Fruit fly (Drosophila melanogaster) whole organism, embryonic: ENCODE results near the gene Npc2a.

ENCODE experiments used
- ATbp ChIP-seq: fragments of 200-800 bp; sonication (Bioruptor generic); optimal IDR thresholded peaks from 2 replicates; lab custom pipeline; 2017; ENCODE audit warnings: missing biosample characterization, mild to moderate bottlenecking, missing genetic modification characterization, missing genetic modification reagents
- Awh ChIP-seq: fragments of 200-800 bp; sonication (Bioruptor generic); IDR thresholded peaks from 2 replicates; pipeline ENCODE4, ENCODE4 v1.3.6; 2022; ENCODE audit warnings: missing biosample characterization, missing genetic modification characterization
- B-H1 ChIP-seq: fragments of 200-800 bp; sonication (Bioruptor generic); IDR thresholded peaks from 3 replicates; pipeline ENCODE4 v1.3.6; 2022; ENCODE audit warnings: missing biosample characterization, missing genetic modification characterization
- BEAF-32 ChIP-seq: fragments of 200-800 bp; sonication (Bioruptor generic); optimal IDR thresholded peaks from 3 replicates; lab custom pipeline; 2017; ENCODE audit warnings: missing biosample characterization, missing genetic modification characterization, mild to moderate bottlenecking, moderate library complexity, missing genetic modification reagents
- CG10959 ChIP-seq: fragments of 200-800 bp; sonication (Bioruptor generic); IDR thresholded peaks from 2 replicates; pipeline ENCODE4 v1.3.6; 2022; ENCODE audit warnings: missing biosample characterization, missing genetic modification characterization
- CG12391 ChIP-seq: fragments of 200-800 bp; sonication (Bioruptor generic); optimal IDR thresholded peaks from 3 replicates; lab custom pipeline; 2018; ENCODE audit warnings: missing biosample characterization, mild to moderate bottlenecking, missing genetic modification characterization, moderate library complexity
- CG17385 ChIP-seq: fragments of 200-800 bp; sonication (Bioruptor generic); optimal IDR thresholded peaks from 3 replicates; lab custom pipeline; 2018; ENCODE audit warnings: missing biosample characterization, mild to moderate bottlenecking, missing genetic modification characterization
- CG18599 ChIP-seq: fragments of 200-800 bp; sonication (Bioruptor generic); optimal IDR thresholded peaks from 3 replicates; lab custom pipeline; 2017; ENCODE audit warnings: missing biosample characterization, missing genetic modification characterization, mild to moderate bottlenecking, moderate library complexity, missing genetic modification reagents
- CG2116 ChIP-seq: fragments of 200-800 bp; sonication (Bioruptor generic); optimal IDR thresholded peaks from 3 replicates; lab custom pipeline; 2018; ENCODE audit warnings: missing biosample characterization, mild to moderate bottlenecking, missing genetic modification characterization
- CG33557 ChIP-seq: fragments of 200-800 bp; sonication (Bioruptor generic); optimal IDR thresholded peaks from 2 replicates; lab custom pipeline; 2019; ENCODE audit warnings: missing biosample characterization, mild to moderate bottlenecking, missing genetic modification characterization, moderate library complexity
- CG5953 ChIP-seq: fragments of 200-800 bp; sonication (Bioruptor generic); IDR thresholded peaks from 2 replicates; pipeline ENCODE4 v1.3.6; 2022; ENCODE audit warnings: missing biosample characterization, missing genetic modification characterization
- CG8089 ChIP-seq: fragments of 200-800 bp; sonication (Bioruptor generic); optimal IDR thresholded peaks from 3 replicates; lab custom pipeline; 2016; ENCODE audit warnings: missing biosample characterization, missing genetic modification characterization
- CG8281 ChIP-seq: fragments of 200-800 bp; sonication (Bioruptor generic); optimal IDR thresholded peaks from 2 replicates; lab custom pipeline; 2018; ENCODE audit warnings: missing biosample characterization, mild to moderate bottlenecking, missing genetic modification characterization, moderate library complexity
- CG8924 ChIP-seq: fragments of 200-800 bp; optimal IDR thresholded peaks from 3 replicates; lab custom pipeline; 2019; ENCODE audit warnings: missing biosample characterization, mild to moderate bottlenecking, missing genetic modification characterization, moderate library complexity
- CrebB ChIP-seq: fragments of 200-800 bp; sonication (Bioruptor generic); optimal IDR thresholded peaks from 3 replicates; lab custom pipeline; 2018; ENCODE audit warnings: missing biosample characterization, mild to moderate bottlenecking, missing genetic modification characterization
- Dbx ChIP-seq: fragments of 200-800 bp; sonication (Bioruptor generic); IDR thresholded peaks from 3 replicates; pipeline ENCODE4 v1.3.6; 2022; ENCODE audit warnings: missing biosample characterization, missing genetic modification characterization
- Dip3 ChIP-seq: fragments of 200-800 bp; sonication (Bioruptor generic); optimal IDR thresholded peaks from 3 replicates; lab custom pipeline; 2016; ENCODE audit warnings: missing biosample characterization, missing genetic modification characterization
- Ets65A ChIP-seq: fragments of 200-800 bp; sonication (Bioruptor generic); peaks from one replicate; lab custom pipeline; 2016; ENCODE audit warnings: missing biosample characterization, missing genetic modification characterization
- Fer3 ChIP-seq: fragments of 200-800 bp; sonication (Bioruptor generic); optimal IDR thresholded peaks from 2 replicates; lab custom pipeline; 2018; ENCODE audit warnings: missing biosample characterization, mild to moderate bottlenecking, missing genetic modification characterization, moderate library complexity
- HLH3B ChIP-seq: fragments of 200-800 bp; sonication (Bioruptor generic); IDR thresholded peaks from 2 replicates; pipeline ENCODE4 v1.3.6; 2022; ENCODE audit warnings: missing biosample characterization, missing genetic modification characterization
- Hmr ChIP-seq: fragments of 200-800 bp; sonication (Bioruptor generic); optimal IDR thresholded peaks from 3 replicates; lab custom pipeline; 2017; ENCODE audit warnings: mild to moderate bottlenecking, missing biosample characterization, missing genetic modification reagents, missing genetic modification characterization
- Hr51 ChIP-seq, 2 experiments: fragments of 200-800 bp; sonication (Bioruptor generic); optimal IDR thresholded peaks; 2 replicates in 1 of 2; 3 replicates in 1 of 2; lab custom pipeline; 2016 to 2018; ENCODE audit warnings: missing biosample characterization in 2 of 2, missing genetic modification characterization in 2 of 2, mild to moderate bottlenecking in 1 of 2, moderate library complexity in 1 of 2
- Lpt ChIP-seq: fragments of >200 bp; optimal IDR thresholded peaks from 2 replicates; lab custom pipeline; 2018; ENCODE audit warnings: missing biosample characterization, missing genetic modification characterization
- Myb ChIP-seq: fragments of 200-800 bp; sonication (Bioruptor generic); optimal IDR thresholded peaks from 2 replicates; lab custom pipeline; 2016; ENCODE audit warnings: missing biosample characterization, missing genetic modification characterization
- Oaz ChIP-seq: fragments of 200-800 bp; sonication (Bioruptor generic); IDR thresholded peaks from 2 replicates; pipeline ENCODE4 v1.3.6; 2022; ENCODE audit warnings: missing biosample characterization, missing genetic modification characterization
- Oli ChIP-seq: fragments of 200-800 bp; sonication (Bioruptor generic); optimal IDR thresholded peaks from 2 replicates; lab custom pipeline; 2018; ENCODE audit warnings: missing biosample characterization, mild to moderate bottlenecking, missing genetic modification characterization, moderate library complexity
- Ravus ChIP-seq: fragments of 200-800 bp; sonication (Bioruptor generic); IDR thresholded peaks from 2 replicates; pipeline ENCODE4 v1.3.6; 2022; ENCODE audit warnings: missing biosample characterization, missing genetic modification characterization
- Rx ChIP-seq: fragments of 200-800 bp; sonication (Bioruptor generic); IDR thresholded peaks from 2 replicates; pipeline ENCODE4 v1.3.6; 2022; ENCODE audit warnings: missing biosample characterization, missing genetic modification characterization
- Sox100B ChIP-seq: fragments of 200-800 bp; sonication (Bioruptor generic); optimal IDR thresholded peaks from 3 replicates; lab custom pipeline; 2018; ENCODE audit warnings: missing biosample characterization, mild to moderate bottlenecking, missing genetic modification characterization
- Sox102F ChIP-seq: fragments of 200-800 bp; sonication (Bioruptor generic); optimal IDR thresholded peaks from 2 replicates; lab custom pipeline; 2018; ENCODE audit warnings: missing biosample characterization, mild to moderate bottlenecking, missing genetic modification characterization, moderate library complexity
- Sry-β ChIP-seq: fragments of 200-800 bp; sonication (Bioruptor generic); optimal IDR thresholded peaks from 2 replicates; lab custom pipeline; 2018; ENCODE audit warnings: missing biosample characterization, mild to moderate bottlenecking, missing genetic modification characterization, moderate library complexity
- br ChIP-seq: fragments of >200 bp; optimal IDR thresholded peaks from 2 replicates; lab custom pipeline; 2017
- ci ChIP-seq: fragments of 200-800 bp; sonication (Bioruptor generic); IDR thresholded peaks from 3 replicates; pipeline ENCODE4 v1.3.6; 2022; ENCODE audit warnings: missing biosample characterization, missing genetic modification characterization
- croc ChIP-seq: fragments of 200-800 bp; sonication (Bioruptor generic); conservative IDR thresholded peaks from 3 replicates; pipeline ENCODE4 v1.3.6; 2022; ENCODE audit warnings: missing biosample characterization, missing genetic modification characterization
- crol ChIP-seq: fragments of 200-800 bp; sonication (Bioruptor generic); IDR thresholded peaks from 2 replicates; pipeline ENCODE4 v1.3.6; 2022; ENCODE audit warnings: missing biosample characterization, missing genetic modification characterization
- danr ChIP-seq: fragments of 200-800 bp; sonication (Bioruptor generic); IDR thresholded peaks from 2 replicates; pipeline ENCODE4 v1.3.6; 2022; ENCODE audit warnings: missing biosample characterization, missing genetic modification characterization
- dmrt99B ChIP-seq: fragments of 200-800 bp; sonication (Bioruptor generic); optimal IDR thresholded peaks from 2 replicates; lab custom pipeline; 2018; ENCODE audit warnings: missing biosample characterization, mild to moderate bottlenecking, missing genetic modification characterization, moderate library complexity
- dpn ChIP-seq, 2 experiments: fragments of 200-800 bp; sonication (Bioruptor generic); optimal IDR thresholded peaks; 3 replicates each; lab custom pipeline; 2016; ENCODE audit warnings: missing biosample characterization in 2 of 2, missing genetic modification characterization in 2 of 2
- dysf ChIP-seq: fragments of 200-800 bp; sonication (Bioruptor generic); IDR thresholded peaks from 3 replicates; pipeline ENCODE4 v1.3.6; 2022; ENCODE audit warnings: missing biosample characterization, missing genetic modification characterization
- en ChIP-seq: fragments of 200-800 bp; sonication (Bioruptor generic); optimal IDR thresholded peaks from 2 replicates; lab custom pipeline; 2016; ENCODE audit warnings: missing biosample characterization, missing genetic modification characterization
- ewg ChIP-seq: fragments of 200-800 bp; sonication (Bioruptor generic); optimal IDR thresholded peaks from 3 replicates; lab custom pipeline; 2017; ENCODE audit warnings: mild to moderate bottlenecking, missing biosample characterization, missing genetic modification reagents, missing genetic modification characterization
- gem ChIP-seq: fragments of 200-800 bp; sonication (Bioruptor generic); optimal IDR thresholded peaks from 2 replicates; lab custom pipeline; 2019; ENCODE audit warnings: missing biosample characterization, mild to moderate bottlenecking, missing genetic modification characterization, moderate library complexity
- h ChIP-seq: fragments of >200 bp; optimal IDR thresholded peaks from 2 replicates; lab custom pipeline; 2017
- kah ChIP-seq: fragments of 200-800 bp; sonication (Bioruptor generic); optimal IDR thresholded peaks from 2 replicates; lab custom pipeline; 2018; ENCODE audit warnings: missing biosample characterization, mild to moderate bottlenecking, missing genetic modification characterization
- lmd ChIP-seq: fragments of 200-800 bp; sonication (Bioruptor generic); IDR thresholded peaks from 2 replicates; pipeline ENCODE4 v1.3.6; 2022; ENCODE audit warnings: missing biosample characterization, missing genetic modification characterization
- sima ChIP-seq: fragments of 200-800 bp; sonication (Bioruptor generic); optimal IDR thresholded peaks from 2 replicates; lab custom pipeline; 2016; ENCODE audit warnings: missing biosample characterization, missing genetic modification characterization
- sisA ChIP-seq: fragments of 200-800 bp; sonication (Bioruptor generic); IDR thresholded peaks from 2 replicates; pipeline ENCODE4 v1.3.6; 2022; ENCODE audit warnings: missing biosample characterization, missing genetic modification characterization
- slbo ChIP-seq: fragments of 200-800 bp; sonication (Bioruptor generic); IDR thresholded peaks from 2 replicates; pipeline ENCODE4 v1.3.6; 2022; ENCODE audit warnings: missing biosample characterization, missing genetic modification characterization
- tna ChIP-seq: fragments of 200-800 bp; sonication (Bioruptor generic); IDR thresholded peaks from 2 replicates; pipeline ENCODE4 v1.3.6; 2022; ENCODE audit warnings: missing biosample characterization, missing genetic modification characterization; ENCODE audit not compliant: partially characterized antibody
- twi ChIP-seq: fragments of 200-800 bp; optimal IDR thresholded peaks from 2 replicates; lab custom pipeline; 2019; ENCODE audit warnings: missing biosample characterization, mild to moderate bottlenecking, missing genetic modification characterization, moderate library complexity
- vvl ChIP-seq: fragments of 200-800 bp; sonication (Bioruptor generic); IDR thresholded peaks from 2 replicates; pipeline ENCODE4 v1.3.6; 2022; ENCODE audit warnings: missing biosample characterization, missing genetic modification characterization
- zfh1 ChIP-seq: fragments of 200-800 bp; sonication (Bioruptor generic); IDR thresholded peaks from 3 replicates; pipeline ENCODE4 v1.3.6; 2022; ENCODE audit warnings: missing biosample characterization, missing genetic modification characterization

Gene Npc2a

DNA sequence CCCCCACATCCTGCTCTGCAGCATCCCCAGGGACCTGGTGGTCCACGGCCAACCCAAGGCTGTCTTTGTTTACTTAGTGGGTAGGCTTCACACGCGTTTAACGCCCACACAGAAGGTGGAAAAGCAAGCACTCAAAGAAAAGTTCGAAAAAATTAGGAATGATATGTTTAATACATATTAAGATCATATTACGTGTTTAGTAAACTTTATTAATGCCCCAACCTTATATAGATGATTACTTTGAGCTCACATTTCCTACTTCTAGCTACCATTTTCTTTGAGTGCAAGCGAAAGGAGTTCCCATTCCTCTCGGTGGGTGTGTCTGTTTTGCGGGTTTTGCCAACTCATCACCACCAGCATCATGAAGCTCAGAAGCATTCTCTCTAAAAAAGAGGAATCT lies 28.7 kb upstream of the Npc2a start (continued):
- peak; percentile 31 for TF ChIP-seq CG12391
- no peak for TF ChIP-seq dpn (GFP tag; optimal IDR thresholded peaks at IDR 0.05; lab: Kevin White, UChicago)
- TF ChIP-seq br (lab: Kevin White, UChicago) = no peak
- peak; percentile 16 for TF ChIP-seq CG8924 (tag; lab: Kevin White, UChicago)
- TF ChIP-seq B-H1 (GFP tag; lab: Robert Waterston, UW) = no peak
- TF ChIP-seq CG33557 (GFP tag; lab: Kevin White, UChicago) = no peak
- TF ChIP-seq Hr51 (GFP tag; optimal IDR thresholded peaks at IDR 0.05; lab: Kevin White, UChicago) = no peak
- peak; percentile 22 for TF ChIP-seq Hmr (GFP tag; lab: Kevin White, UChicago)
- no peak for TF ChIP-seq sima (GFP tag; lab: Kevin White, UChicago)
- TF ChIP-seq Sry-β = no peak
- TF ChIP-seq CrebB (tag; lab: Kevin White, UChicago) = peak; percentile 4
- no peak for TF ChIP-seq Myb (GFP tag; lab: Kevin White, UChicago)
- TF ChIP-seq Sox100B = no peak
- TF ChIP-seq dysf (GFP tag; lab: Robert Waterston, UW) = peak; percentile 23; the same call in 1 of the 3 replicates
- TF ChIP-seq Sox102F (GFP tag; lab: Kevin White, UChicago) = peak; percentile 44
- TF ChIP-seq CG2116 (GFP tag; lab: Kevin White, UChicago) = no peak
- TF ChIP-seq en (GFP tag; lab: Kevin White, UChicago) = no peak
- no peak for TF ChIP-seq Ravus
- no peak for TF ChIP-seq Rx
- no peak for TF ChIP-seq tna
- TF ChIP-seq Fer3 (tag; lab: Kevin White, UChicago) = no peak
- TF ChIP-seq gem (tag; lab: Kevin White, UChicago) = peak; percentile 58
- TF ChIP-seq BEAF-32 (GFP tag; lab: Kevin White, UChicago) = no peak
- TF ChIP-seq sisA = peak; percentile 38
- TF ChIP-seq Oli = peak; percentile 11
- TF ChIP-seq h (lab: Kevin White, UChicago) = no peak
- TF ChIP-seq CG8281 (tag; lab: Kevin White, UChicago) = no peak
- TF ChIP-seq croc (GFP tag; lab: Robert Waterston, UW) = 0 out of 3 replicates have a peak, but pooled peaks have one; percentile 22
- TF ChIP-seq crol = no peak
- peak; percentile 42 for TF ChIP-seq lmd (GFP tag; lab: Robert Waterston, UW)
- no peak for TF ChIP-seq CG8089
- peak; percentile 54 for TF ChIP-seq vvl (GFP tag; lab: Robert Waterston, UW)
- no peak for TF ChIP-seq Lpt (GFP tag; lab: Kevin White, UChicago)
- TF ChIP-seq HLH3B (GFP tag; lab: Robert Waterston, UW) = 0 out of 2 replicates have a peak, but pooled peaks have one; percentile 10
- no peak for TF ChIP-seq kah (GFP tag; lab: Kevin White, UChicago)
- TF ChIP-seq twi (tag; lab: Kevin White, UChicago) = no peak
- TF ChIP-seq CG17385 (GFP tag; lab: Kevin White, UChicago) = peak; percentile 10
- no peak for TF ChIP-seq Ets65A (GFP tag; lab: Kevin White, UChicago)
- peak; percentile 47 for TF ChIP-seq ATbp (GFP tag; lab: Kevin White, UChicago)
- peak; percentile 27 for TF ChIP-seq dmrt99B (tag; lab: Kevin White, UChicago)
- peak; percentile 27; the same call in 1 of the 2 replicates for TF ChIP-seq slbo (GFP tag; lab: Robert Waterston, UW)
- peak; percentile 14 for TF ChIP-seq ewg (GFP tag; lab: Kevin White, UChicago)
- TF ChIP-seq Oaz (GFP tag; lab: Robert Waterston, UW) = peak; percentile 34; the same call in 1 of the 2 replicates
- peak; percentile 8 for TF ChIP-seq CG18599 (GFP tag; lab: Kevin White, UChicago)
- TF ChIP-seq Dip3 (GFP tag; lab: Kevin White, UChicago) = no peak
- no peak for TF ChIP-seq Dbx
- TF ChIP-seq Awh = no peak
- no peak for TF ChIP-seq CG5953 (GFP tag; lab: Robert Waterston, UW)
- TF ChIP-seq CG10959 (GFP tag; lab: Robert Waterston, UW) = no peak
- peak; percentile 59; the same call in 2 of the 3 replicates for TF ChIP-seq zfh1 (GFP tag; lab: Robert Waterston, UW)
- TF ChIP-seq ci (GFP tag; lab: Robert Waterston, UW) = peak; percentile 55; the same call in 1 of the 3 replicates
- TF ChIP-seq danr (GFP tag; lab: Robert Waterston, UW) = no peak
